Fruit fly (Drosophila melanogaster): ENCODE measurements around the gene CG13484.

DNA sequence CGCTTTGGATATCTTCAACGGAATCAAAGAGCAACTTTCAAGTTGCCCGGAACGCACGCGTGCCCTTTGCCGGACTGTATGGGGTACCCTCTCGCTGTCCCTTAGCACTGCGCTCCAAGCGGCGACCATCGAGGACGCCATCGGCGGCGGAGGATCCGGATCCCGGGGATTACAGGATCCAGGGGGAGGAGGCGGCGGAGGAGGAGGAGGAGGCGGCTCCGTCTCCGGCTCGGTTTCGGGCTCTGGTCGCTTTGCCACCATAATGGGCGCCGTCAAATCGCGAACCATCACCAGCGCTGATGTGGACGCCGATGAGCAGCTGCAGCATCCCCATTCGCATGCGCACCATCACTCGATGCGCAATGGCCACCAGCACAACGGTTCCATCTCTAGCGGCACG is 927 bp upstream of the CG13484 start:
- TF ChIP-seq psq (GFP tag; optimal IDR thresholded peaks at IDR 0.05) (no peak), Vsx2 (GFP tag; optimal IDR thresholded peaks at IDR 0.05; ENCODE audit: partially characterized antibody) (no peak), pan (optimal IDR thresholded peaks at IDR 0.05) (no peak), Myc (optimal IDR thresholded peaks at IDR 0.05) (no peak), brk (GFP tag; optimal IDR thresholded peaks at IDR 0.05) (no peak), Jra (GFP tag; optimal IDR thresholded peaks at IDR 0.05) (no peak), sage (GFP tag; optimal IDR thresholded peaks at IDR 0.05) (no peak), OdsH (GFP tag; optimal IDR thresholded peaks at IDR 0.05) (no peak), h (GFP tag; optimal IDR thresholded peaks at IDR 0.05) (no peak), usp (GFP tag; optimal IDR thresholded peaks at IDR 0.05) (no peak), N (GFP tag; optimal IDR thresholded peaks at IDR 0.05) (no peak), Abd-B (GFP tag; optimal IDR thresholded peaks at IDR 0.05) (no peak)

Measured in whole organism, wandering third instar larva.